Fruit fly (Drosophila melanogaster) whole organism, embryonic: ENCODE measurements around the gene Hrb98DE.

Experiments used
- Asciz ChIP-seq: fragments of 200-800 bp; sonication (Bioruptor generic); optimal IDR thresholded peaks from 2 replicates; lab custom pipeline; 2017; ENCODE audit warnings: missing biosample characterization, mild to moderate bottlenecking, missing genetic modification characterization, missing genetic modification reagents
- Atf6 ChIP-seq: fragments of 200-800 bp; sonication (Bioruptor generic); IDR thresholded peaks from 2 replicates; pipeline ENCODE4 v1.3.6; 2022; ENCODE audit warnings: missing biosample characterization, missing genetic modification characterization
- CG1024 ChIP-seq: fragments of 200-800 bp; sonication (Bioruptor generic); IDR thresholded peaks from 2 replicates; pipeline ENCODE4 v1.3.6; 2022; ENCODE audit warnings: missing biosample characterization, missing genetic modification characterization
- CG10959 ChIP-seq: fragments of 200-800 bp; sonication (Bioruptor generic); IDR thresholded peaks from 2 replicates; pipeline ENCODE4 v1.3.6; 2022; ENCODE audit warnings: missing biosample characterization, missing genetic modification characterization
- CG11398 ChIP-seq: fragments of 200-800 bp; sonication (Bioruptor generic); optimal IDR thresholded peaks from 2 replicates; lab custom pipeline; 2016; ENCODE audit warnings: missing biosample characterization, missing genetic modification characterization
- CG12659 ChIP-seq: fragments of 200-800 bp; sonication (Bioruptor generic); optimal IDR thresholded peaks from 3 replicates; lab custom pipeline; 2017; ENCODE audit warnings: mild to moderate bottlenecking, missing biosample characterization, missing genetic modification reagents, missing genetic modification characterization
- CG12942 ChIP-seq: fragments of 200-800 bp; sonication (Bioruptor generic); optimal IDR thresholded peaks from 3 replicates; lab custom pipeline; 2016; ENCODE audit warnings: missing biosample characterization, missing genetic modification characterization
- CG14667 ChIP-seq: fragments of 200-800 bp; sonication (Bioruptor generic); IDR thresholded peaks from 2 replicates; pipeline ENCODE4 v1.3.6; 2022; ENCODE audit warnings: missing biosample characterization, missing genetic modification characterization
- CG16813 ChIP-seq: fragments of 200-800 bp; sonication (Bioruptor generic); IDR thresholded peaks from 3 replicates; pipeline ENCODE4 v1.3.6; 2022; ENCODE audit warnings: missing biosample characterization, missing genetic modification characterization; ENCODE audit not compliant: partially characterized antibody
- CG17361 ChIP-seq: fragments of 200-800 bp; sonication (Bioruptor generic); IDR thresholded peaks from 3 replicates; pipeline ENCODE4 v1.3.6; 2022; ENCODE audit warnings: missing biosample characterization, missing genetic modification characterization
- CG17802 ChIP-seq: fragments of 200-800 bp; sonication (Bioruptor generic); optimal IDR thresholded peaks from 2 replicates; lab custom pipeline; 2018; ENCODE audit warnings: missing biosample characterization, mild to moderate bottlenecking, missing genetic modification characterization, moderate library complexity
- CG18764 ChIP-seq: fragments of 200-800 bp; sonication (Bioruptor generic); optimal IDR thresholded peaks from 3 replicates; lab custom pipeline; 2016; ENCODE audit warnings: missing biosample characterization, missing genetic modification characterization
- CG2199 ChIP-seq: fragments of 200-800 bp; sonication (Bioruptor generic); IDR thresholded peaks from 3 replicates; pipeline ENCODE4 v1.3.6; 2022; ENCODE audit warnings: missing biosample characterization, missing genetic modification characterization
- CG31441 ChIP-seq: fragments of 200-800 bp; sonication (Bioruptor generic); IDR thresholded peaks from 2 replicates; pipeline ENCODE4 v1.3.6; 2022; ENCODE audit warnings: missing biosample characterization, missing genetic modification characterization
- CG7786 ChIP-seq: fragments of 200-800 bp; sonication (Bioruptor generic); optimal IDR thresholded peaks from 2 replicates; lab custom pipeline; 2016; ENCODE audit warnings: missing biosample characterization, missing genetic modification characterization
- CG8089 ChIP-seq: fragments of 200-800 bp; sonication (Bioruptor generic); optimal IDR thresholded peaks from 3 replicates; lab custom pipeline; 2016; ENCODE audit warnings: missing biosample characterization, missing genetic modification characterization
- CG9215 ChIP-seq: fragments of 200-800 bp; sonication (Bioruptor generic); IDR thresholded peaks from 2 replicates; pipeline ENCODE4 v1.3.6; 2022; ENCODE audit warnings: missing biosample characterization, missing genetic modification characterization
- CG9609 ChIP-seq: fragments of 200-800 bp; sonication (Bioruptor generic); optimal IDR thresholded peaks from 3 replicates; lab custom pipeline; 2016; ENCODE audit warnings: missing biosample characterization, missing genetic modification characterization
- D19A ChIP-seq: fragments of 200-800 bp; optimal IDR thresholded peaks from 3 replicates; lab custom pipeline; 2019; ENCODE audit warnings: missing biosample characterization, mild to moderate bottlenecking, missing genetic modification characterization, moderate library complexity
- Dfd ChIP-seq, 2 experiments: fragments of >200 bp; optimal IDR thresholded peaks; 2 replicates each; lab custom pipeline; 2017; ENCODE audit warnings: missing biosample characterization in 2 of 2, missing genetic modification characterization in 2 of 2
- Lhr ChIP-seq: fragments of 200-800 bp; sonication (Bioruptor generic); optimal IDR thresholded peaks from 3 replicates; lab custom pipeline; 2017; ENCODE audit warnings: mild to moderate bottlenecking, missing biosample characterization, missing genetic modification reagents, missing genetic modification characterization
- Max ChIP-seq: fragments of 200-800 bp; sonication (Bioruptor generic); optimal IDR thresholded peaks from 2 replicates; lab custom pipeline; 2016; ENCODE audit warnings: missing biosample characterization, mild to moderate bottlenecking, missing genetic modification characterization
- Oli ChIP-seq: fragments of 200-800 bp; sonication (Bioruptor generic); optimal IDR thresholded peaks from 2 replicates; lab custom pipeline; 2018; ENCODE audit warnings: missing biosample characterization, mild to moderate bottlenecking, missing genetic modification characterization, moderate library complexity
- PHDP ChIP-seq: fragments of 200-800 bp; sonication (Bioruptor generic); optimal IDR thresholded peaks from 3 replicates; lab custom pipeline; 2018; ENCODE audit warnings: missing biosample characterization, mild to moderate bottlenecking, missing genetic modification characterization, moderate library complexity
- Pdp1 ChIP-seq, 2 experiments: fragments of 200-800 bp; sonication (Bioruptor generic); optimal IDR thresholded peaks; 3 replicates each; lab custom pipeline; 2016; ENCODE audit warnings: missing biosample characterization in 2 of 2, missing genetic modification characterization in 2 of 2, mild to moderate bottlenecking in 1 of 2, moderate library complexity in 1 of 2
- Ssrp ChIP-seq: fragments of 200-800 bp; sonication (Bioruptor generic); optimal IDR thresholded peaks from 2 replicates; lab custom pipeline; 2018; ENCODE audit warnings: missing biosample characterization, mild to moderate bottlenecking, missing genetic modification characterization, moderate library complexity
- Xbp1 ChIP-seq: fragments of 200-800 bp; sonication (Bioruptor generic); optimal IDR thresholded peaks from 3 replicates; lab custom pipeline; 2016; ENCODE audit warnings: missing biosample characterization, mild to moderate bottlenecking, missing genetic modification characterization
- Xrp1 ChIP-seq: fragments of 200-800 bp; sonication (Bioruptor generic); IDR thresholded peaks from 2 replicates; pipeline ENCODE4 v1.3.6; 2022; ENCODE audit warnings: missing biosample characterization, missing genetic modification characterization
- cg ChIP-seq: fragments of 200-800 bp; sonication (Bioruptor generic); optimal IDR thresholded peaks from 3 replicates; lab custom pipeline; 2019; ENCODE audit warnings: missing biosample characterization, mild to moderate bottlenecking, missing genetic modification characterization, moderate library complexity
- chinmo ChIP-seq: fragments of 200-800 bp; sonication (Bioruptor generic); IDR thresholded peaks from 4 replicates; pipeline ENCODE4 v1.3.6; 2022; ENCODE audit warnings: missing biosample characterization, missing genetic modification characterization; ENCODE audit not compliant: partially characterized antibody
- dati ChIP-seq: fragments of 200-800 bp; sonication (Bioruptor generic); IDR thresholded peaks from 2 replicates; pipeline ENCODE4 v1.3.6; 2022; ENCODE audit warnings: missing biosample characterization, missing genetic modification characterization
- dmrt11E ChIP-seq: fragments of 200-800 bp; sonication (Bioruptor generic); optimal IDR thresholded peaks from 3 replicates; lab custom pipeline; 2018; ENCODE audit warnings: missing biosample characterization, mild to moderate bottlenecking, missing genetic modification characterization, moderate library complexity
- en ChIP-seq: fragments of 200-800 bp; sonication (Bioruptor generic); optimal IDR thresholded peaks from 2 replicates; lab custom pipeline; 2016; ENCODE audit warnings: missing biosample characterization, missing genetic modification characterization
- gce ChIP-seq: fragments of 200-800 bp; sonication (Bioruptor generic); IDR thresholded peaks from 3 replicates; pipeline ENCODE4 v1.3.6; 2022; ENCODE audit warnings: missing biosample characterization, missing genetic modification characterization
- hkb ChIP-seq, 2 experiments: fragments of 200-800 bp in 1 of 2; fragments of >200 bp in 1 of 2; sonication (Bioruptor generic) in 1 of 2; IDR thresholded peaks in 1 of 2; optimal IDR thresholded peaks in 1 of 2; 2 replicates each; pipeline versions ENCODE4 v1.3.6 to Lab custom; 2017 to 2022; ENCODE audit warnings: missing biosample characterization in 1 of 2, missing genetic modification characterization in 1 of 2
- ind ChIP-seq: fragments of 200-800 bp; sonication (Bioruptor generic); optimal IDR thresholded peaks from 3 replicates; lab custom pipeline; 2016; ENCODE audit warnings: missing biosample characterization, missing genetic modification characterization
- kni ChIP-seq: fragments of 200-800 bp; sonication (Bioruptor generic); optimal IDR thresholded peaks from 3 replicates; lab custom pipeline; 2017; ENCODE audit warnings: mild to moderate bottlenecking, missing biosample characterization, missing genetic modification reagents, missing genetic modification characterization
- nmo ChIP-seq: fragments of 200-800 bp; sonication (Bioruptor generic); optimal IDR thresholded peaks from 2 replicates; lab custom pipeline; 2018; ENCODE audit warnings: missing biosample characterization, mild to moderate bottlenecking, missing genetic modification characterization, moderate library complexity
- otp ChIP-seq: fragments of 200-800 bp; sonication (Bioruptor generic); IDR thresholded peaks from 3 replicates; pipeline ENCODE4, ENCODE4 v1.3.6; 2022; ENCODE audit warnings: missing biosample characterization, missing genetic modification characterization
- pnt ChIP-seq: fragments of 200-800 bp; sonication (Bioruptor generic); optimal IDR thresholded peaks from 3 replicates; lab custom pipeline; 2016; ENCODE audit warnings: missing biosample characterization, missing genetic modification characterization
- prd ChIP-seq, 3 experiments: fragments of >200 bp in 2 of 3; fragments of 200-800 bp in 1 of 3; sonication (Bioruptor generic) in 1 of 3; optimal IDR thresholded peaks in 2 of 3; IDR thresholded peaks in 1 of 3; 2 replicates in 2 of 3; 3 replicates in 1 of 3; pipeline versions ENCODE4 v1.3.6 to Lab custom; 2017 to 2022; ENCODE audit warnings: missing biosample characterization in 1 of 3, missing genetic modification characterization in 1 of 3
- run ChIP-seq: fragments of 200-800 bp; sonication (Bioruptor generic); optimal IDR thresholded peaks from 3 replicates; lab custom pipeline; 2018; ENCODE audit warnings: missing biosample characterization, mild to moderate bottlenecking, missing genetic modification characterization
- scrt ChIP-seq: fragments of 200-800 bp; sonication (Bioruptor generic); optimal IDR thresholded peaks from 2 replicates; lab custom pipeline; 2018; ENCODE audit warnings: missing biosample characterization, mild to moderate bottlenecking, missing genetic modification characterization, moderate library complexity
- slbo ChIP-seq: fragments of 200-800 bp; sonication (Bioruptor generic); IDR thresholded peaks from 2 replicates; pipeline ENCODE4 v1.3.6; 2022; ENCODE audit warnings: missing biosample characterization, missing genetic modification characterization
- tll ChIP-seq, 2 experiments: fragments of 200-800 bp in 1 of 2; fragments of >200 bp in 1 of 2; sonication (Bioruptor generic) in 1 of 2; optimal IDR thresholded peaks; 2 replicates each; lab custom pipeline; 2017 to 2019; ENCODE audit warnings: missing biosample characterization in 2 of 2, missing genetic modification characterization in 2 of 2, mild to moderate bottlenecking in 1 of 2, moderate library complexity in 1 of 2
- trem ChIP-seq: fragments of 200-800 bp; optimal IDR thresholded peaks from 3 replicates; lab custom pipeline; 2019; ENCODE audit warnings: missing biosample characterization, mild to moderate bottlenecking, missing genetic modification characterization, moderate library complexity
- yki ChIP-seq: fragments of >200 bp; optimal IDR thresholded peaks from 3 replicates; lab custom pipeline; 2018
- zen ChIP-seq: fragments of 200-800 bp; sonication (Bioruptor generic); optimal IDR thresholded peaks from 3 replicates; lab custom pipeline; 2018; ENCODE audit warnings: missing biosample characterization, mild to moderate bottlenecking, missing genetic modification characterization, moderate library complexity
- zf30C ChIP-seq: fragments of 200-800 bp; sonication (Bioruptor generic); optimal IDR thresholded peaks from 3 replicates; lab custom pipeline; 2018; ENCODE audit warnings: missing biosample characterization, mild to moderate bottlenecking, missing genetic modification characterization

Gene Hrb98DE

DNA sequence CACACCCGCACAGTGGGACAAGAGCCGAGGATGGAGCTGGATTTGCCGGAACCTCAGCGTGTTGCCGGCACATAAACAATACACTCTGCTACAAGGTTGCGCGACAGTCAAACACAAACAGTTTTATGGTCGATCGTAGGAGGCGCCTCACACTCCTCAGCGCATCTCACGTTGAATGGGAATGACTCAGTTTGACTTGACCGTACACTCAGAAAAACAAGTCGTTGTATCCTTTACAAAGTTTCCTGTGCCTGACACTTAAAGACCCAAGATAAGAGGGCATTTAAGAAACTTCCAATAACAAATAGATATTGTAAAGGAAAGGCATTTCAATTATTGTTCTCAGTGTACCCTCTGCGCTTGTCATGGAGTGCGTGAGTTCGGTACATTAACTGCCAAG lies 32.1 kb downstream of the Hrb98DE start (continued):
- TF ChIP-seq Dfd (GFP tag; optimal IDR thresholded peaks at IDR 0.05; lab: Kevin White, UChicago) (no peak), trem (peak; percentile 46), yki (lab: Kevin White, UChicago) (no peak), tll (GFP tag; optimal IDR thresholded peaks at IDR 0.05; lab: Kevin White, UChicago) (peak in 1 of 2 experiments; percentile 90), CG12942 (GFP tag; lab: Kevin White, UChicago) (no peak), Atf6 (GFP tag; lab: Robert Waterston, UW) (0 out of 2 replicates have a peak, but pooled peaks have one; percentile 15), en (GFP tag; lab: Kevin White, UChicago) (peak; percentile 48), cg (GFP tag; lab: Kevin White, UChicago) (no peak), hkb (optimal IDR thresholded peaks at IDR 0.05; lab: Kevin White, UChicago) (no peak), hkb (GFP tag; IDR thresholded peaks at IDR 0.05; lab: Robert Waterston, UW) (peak; percentile 50; the same call in 1 of the 2 replicates), CG17361 (GFP tag; lab: Robert Waterston, UW) (peak; percentile 49; the same call in 2 of the 3 replicates), gce (no peak), dmrt11E (tag; lab: Kevin White, UChicago) (peak; percentile 62), Ssrp (tag; lab: Kevin White, UChicago) (peak; percentile 26), CG9609 (GFP tag; lab: Kevin White, UChicago) (peak; percentile 28), slbo (GFP tag; lab: Robert Waterston, UW) (peak; percentile 34; the same call in 1 of the 2 replicates), Max (GFP tag; lab: Kevin White, UChicago) (peak; percentile 22), run (no peak), otp (GFP tag; lab: Robert Waterston, UW) (peak; percentile 45; the same call in 1 of the 3 replicates), chinmo (GFP tag; lab: Robert Waterston, UW) (0 out of 4 replicates have a peak, but pooled peaks have one; percentile 10), CG9215 (GFP tag; lab: Robert Waterston, UW) (no peak), CG12659 (GFP tag; lab: Kevin White, UChicago) (no peak), pnt (GFP tag; lab: Kevin White, UChicago) (peak; percentile 58), Asciz (peak; percentile 57), CG18764 (peak; percentile 53), Xbp1 (GFP tag; lab: Kevin White, UChicago) (peak; percentile 47), prd (optimal IDR thresholded peaks at IDR 0.05; lab: Kevin White, UChicago) (no peak), prd (GFP tag; IDR thresholded peaks at IDR 0.05; lab: Robert Waterston, UW) (peak; percentile 88), nmo (GFP tag; lab: Kevin White, UChicago) (peak; percentile 54), Lhr (no peak), Xrp1 (GFP tag; lab: Robert Waterston, UW) (peak; percentile 78), Pdp1 (GFP tag; optimal IDR thresholded peaks at IDR 0.05; lab: Kevin White, UChicago) (peak; percentile 12 to 55), Oli (peak; percentile 4), CG2199 (GFP tag; lab: Robert Waterston, UW) (0 out of 3 replicates have a peak, but pooled peaks have one; percentile 40), kni (GFP tag; lab: Kevin White, UChicago) (no peak), CG7786 (GFP tag; lab: Kevin White, UChicago) (peak; percentile 46), CG17802 (tag; lab: Kevin White, UChicago) (no peak), CG14667 (0 out of 2 replicates have a peak, but pooled peaks have one; percentile 23), CG1024 (GFP tag; lab: Robert Waterston, UW) (peak; percentile 24; the same call in 1 of the 2 replicates), zen (tag; lab: Kevin White, UChicago) (peak; percentile 97), CG31441 (peak; percentile 48; the same call in 1 of the 2 replicates), zf30C (peak; percentile 82), CG10959 (GFP tag; lab: Robert Waterston, UW) (peak; percentile 67), CG8089 (GFP tag; lab: Kevin White, UChicago) (peak; percentile 10), PHDP (tag; lab: Kevin White, UChicago) (peak; percentile 7), dati (GFP tag; lab: Robert Waterston, UW) (0 out of 2 replicates have a peak, but pooled peaks have one; percentile 19), CG11398 (GFP tag; lab: Kevin White, UChicago) (no peak), CG16813 (GFP tag; lab: Robert Waterston, UW) (no peak), ind (GFP tag; lab: Kevin White, UChicago) (peak; percentile 72), scrt (GFP tag; lab: Kevin White, UChicago) (peak; percentile 9), D19A (tag; lab: Kevin White, UChicago) (peak; percentile 46)
